Fruit fly (Drosophila melanogaster) whole organism, pupa: Measurements from ENCODE around the gene CG11322.

Experiments used
- CG10348 ChIP-seq: fragments of 200-800 bp; sonication (Bioruptor generic); IDR thresholded peaks from 2 replicates; pipeline ENCODE4 v1.3.6; 2022; ENCODE audit warnings: missing biosample characterization, missing genetic modification characterization
- CG12605 ChIP-seq: fragments of 200-800 bp; sonication (Bioruptor generic); IDR thresholded peaks from 2 replicates; pipeline ENCODE4 v1.3.6; 2022; ENCODE audit warnings: missing biosample characterization, missing genetic modification characterization
- CG13204 ChIP-seq: fragments of 200-800 bp; sonication (Bioruptor generic); optimal IDR thresholded peaks from 2 replicates; lab custom pipeline; 2018; ENCODE audit warnings: missing biosample characterization, mild to moderate bottlenecking, missing genetic modification characterization, moderate library complexity
- CG14655 ChIP-seq: fragments of 200-800 bp; sonication (Bioruptor generic); optimal IDR thresholded peaks from 3 replicates; lab custom pipeline; 2017; ENCODE audit warnings: mild to moderate bottlenecking, missing biosample characterization, missing genetic modification reagents, missing genetic modification characterization
- CG15710 ChIP-seq: fragments of 200-800 bp; sonication (Bioruptor generic); optimal IDR thresholded peaks from 2 replicates; lab custom pipeline; 2018; ENCODE audit warnings: missing biosample characterization, mild to moderate bottlenecking, missing genetic modification characterization, moderate library complexity
- CG17806 ChIP-seq: fragments of 200-800 bp; sonication (Bioruptor generic); optimal IDR thresholded peaks from 2 replicates; lab custom pipeline; 2018; ENCODE audit warnings: missing biosample characterization, mild to moderate bottlenecking, missing genetic modification characterization, moderate library complexity
- CG32121 ChIP-seq: fragments of 200-800 bp; sonication (Bioruptor generic); IDR thresholded peaks from 2 replicates; pipeline ENCODE4 v1.3.6; 2022; ENCODE audit warnings: missing biosample characterization, missing genetic modification characterization
- CG34367 ChIP-seq: fragments of 200-800 bp; sonication (Bioruptor generic); optimal IDR thresholded peaks from 2 replicates; lab custom pipeline; 2018; ENCODE audit warnings: missing biosample characterization, mild to moderate bottlenecking, missing genetic modification characterization
- CG4496 ChIP-seq: fragments of 200-800 bp; sonication (Bioruptor generic); IDR thresholded peaks from 3 replicates; pipeline ENCODE4 v1.3.6; 2022; ENCODE audit warnings: missing biosample characterization, missing genetic modification characterization
- CG8159 ChIP-seq: fragments of 200-800 bp; sonication (Bioruptor generic); optimal IDR thresholded peaks from 3 replicates; lab custom pipeline; 2018; ENCODE audit warnings: missing biosample characterization, mild to moderate bottlenecking, missing genetic modification characterization, moderate library complexity
- CG8301 ChIP-seq: fragments of 200-800 bp; sonication (Bioruptor generic); optimal IDR thresholded peaks from 2 replicates; lab custom pipeline; 2018; ENCODE audit warnings: missing biosample characterization, mild to moderate bottlenecking, missing genetic modification characterization
- CG9948 ChIP-seq: fragments of 200-800 bp; sonication (Bioruptor generic); optimal IDR thresholded peaks from 2 replicates; lab custom pipeline; 2018; ENCODE audit warnings: missing biosample characterization, mild to moderate bottlenecking, missing genetic modification characterization, moderate library complexity
- D1 ChIP-seq: fragments of 200-800 bp; sonication (Bioruptor generic); optimal IDR thresholded peaks from 2 replicates; lab custom pipeline; 2018; ENCODE audit warnings: missing biosample characterization, mild to moderate bottlenecking, missing genetic modification characterization, moderate library complexity
- EcR ChIP-seq: fragments of 200-800 bp; sonication (Bioruptor generic); optimal IDR thresholded peaks from 3 replicates; lab custom pipeline; 2019; ENCODE audit warnings: missing biosample characterization, missing genetic modification characterization, mild to moderate bottlenecking, moderate library complexity, missing genetic modification reagents
- Ets98B ChIP-seq: fragments of 200-800 bp; sonication (Bioruptor generic); IDR thresholded peaks from 2 replicates; pipeline ENCODE4 v1.3.6; 2022; ENCODE audit warnings: missing biosample characterization, missing genetic modification characterization
- Pif1A ChIP-seq: fragments of 200-800 bp; sonication (Bioruptor generic); optimal IDR thresholded peaks from 3 replicates; lab custom pipeline; 2016; ENCODE audit warnings: missing biosample characterization, missing genetic modification characterization
- Pif1B ChIP-seq: fragments of 200-800 bp; sonication (Bioruptor generic); optimal IDR thresholded peaks from 3 replicates; lab custom pipeline; 2016; ENCODE audit warnings: missing biosample characterization, missing genetic modification characterization
- Snoo ChIP-seq: fragments of 200-800 bp; sonication (Bioruptor generic); optimal IDR thresholded peaks from 3 replicates; lab custom pipeline; 2017; ENCODE audit warnings: missing biosample characterization, mild to moderate bottlenecking, missing genetic modification characterization, inconsistent platforms
- fd96Ca ChIP-seq: fragments of 200-800 bp; sonication (Bioruptor generic); IDR thresholded peaks from 3 replicates; pipeline ENCODE4 v1.3.6; 2022; ENCODE audit warnings: missing biosample characterization, missing genetic modification characterization
- gl ChIP-seq: fragments of 200-800 bp; sonication (Bioruptor generic); optimal IDR thresholded peaks from 2 replicates; lab custom pipeline; 2018; ENCODE audit warnings: missing biosample characterization, mild to moderate bottlenecking, missing genetic modification characterization
- rn ChIP-seq: fragments of 200-800 bp; sonication (Bioruptor generic); IDR thresholded peaks from 2 replicates; pipeline ENCODE4 v1.3.6; 2022; ENCODE audit warnings: missing biosample characterization, missing genetic modification characterization

Gene CG11322

dm6 chr2L:6794418-6794793 lies 35.0 kb upstream of the CG11322 start:
- TF ChIP-seq CG12605 (GFP tag; lab: Robert Waterston, UW) (no peak), CG17806 (tag; lab: Kevin White, UChicago) (no peak), CG14655 (no peak), CG9948 (tag; lab: Kevin White, UChicago) (no peak), CG8159 (tag; lab: Kevin White, UChicago) (no peak), Ets98B (GFP tag; lab: Robert Waterston, UW) (no peak)

dm6 chr2L:6793763-6794417 lies 34.5 kb upstream of the CG11322 start:
- TF ChIP-seq gl (tag; lab: Kevin White, UChicago) (no peak), CG32121 (GFP tag; lab: Robert Waterston, UW) (peak; percentile 44; the same call in 1 of the 2 replicates)

- TF ChIP-seq Ets98B (GFP tag; lab: Robert Waterston, UW) (peak; percentile 27; the same call in 1 of the 2 replicates), EcR (GFP tag; lab: Kevin White, UChicago) (peak; percentile 13), CG13204 (no peak), CG34367 (tag; lab: Kevin White, UChicago) (no peak)
Measured at dm6 chr2L:6791845-6792443, 32.5 kb upstream of the CG11322 start.

- TF ChIP-seq EcR (GFP tag; lab: Kevin White, UChicago) (peak; percentile 14), CG15710 (tag; lab: Kevin White, UChicago) (no peak), gl (tag; lab: Kevin White, UChicago) (peak; percentile 23)
Measured at dm6 chr2L:6789358-6789757, 29.9 kb upstream of the CG11322 start.

dm6 chr2L:6787973-6788368 lies 28.5 kb upstream of the CG11322 start:
- no peak; the same call in 1 of the 2 replicates for TF ChIP-seq CG12605 (GFP tag; lab: Robert Waterston, UW)
- peak; percentile 7 for TF ChIP-seq Pif1B (GFP tag; lab: Kevin White, UChicago)
- peak; percentile 5; the same call in 1 of the 2 replicates for TF ChIP-seq Ets98B (GFP tag; lab: Robert Waterston, UW)
- no peak for TF ChIP-seq gl (tag; lab: Kevin White, UChicago)
- peak; percentile 65 for TF ChIP-seq CG8159 (tag; lab: Kevin White, UChicago)
- TF ChIP-seq CG9948 (tag; lab: Kevin White, UChicago), result peak; percentile 71
- TF ChIP-seq CG15710 (tag; lab: Kevin White, UChicago), result peak; percentile 43
- TF ChIP-seq Pif1A, result peak; percentile 24
- peak; percentile 8 for TF ChIP-seq D1 (tag; lab: Kevin White, UChicago)
- peak; percentile 65; the same call in 1 of the 3 replicates for TF ChIP-seq CG4496 (GFP tag; lab: Robert Waterston, UW)
- no peak for TF ChIP-seq CG32121 (GFP tag; lab: Robert Waterston, UW)
- TF ChIP-seq CG17806 (tag; lab: Kevin White, UChicago), result peak; percentile 68
- peak; percentile 75 for TF ChIP-seq CG14655
- no peak for TF ChIP-seq Snoo (tag; lab: Kevin White, UChicago)
- peak; percentile 36 for TF ChIP-seq CG34367 (tag; lab: Kevin White, UChicago)
- TF ChIP-seq CG10348, result no peak
- no peak for TF ChIP-seq EcR (GFP tag; lab: Kevin White, UChicago)
- peak; percentile 60; the same call in 2 of the 3 replicates for TF ChIP-seq fd96Ca (GFP tag; lab: Robert Waterston, UW)
- peak; percentile 83 for TF ChIP-seq CG8301 (tag; lab: Kevin White, UChicago)
- no peak for TF ChIP-seq CG13204
- TF ChIP-seq rn (GFP tag; lab: Robert Waterston, UW), result no peak

- peak; percentile 97 for TF ChIP-seq CG8301 (tag; lab: Kevin White, UChicago)
- peak; percentile 80 for TF ChIP-seq CG13204
- peak; percentile 93 for TF ChIP-seq CG9948 (tag; lab: Kevin White, UChicago)
- peak; percentile 97 for TF ChIP-seq CG14655
- TF ChIP-seq CG15710 (tag; lab: Kevin White, UChicago), result peak; percentile 94
- peak; percentile 89 for TF ChIP-seq CG32121 (GFP tag; lab: Robert Waterston, UW)
- TF ChIP-seq CG8159 (tag; lab: Kevin White, UChicago), result peak; percentile 95
- TF ChIP-seq CG34367 (tag; lab: Kevin White, UChicago), result peak; percentile 85
- peak; percentile 96 for TF ChIP-seq Ets98B (GFP tag; lab: Robert Waterston, UW)
- peak; percentile 80 for TF ChIP-seq CG10348
- TF ChIP-seq Pif1A, result peak; percentile 93
- peak; percentile 94 for TF ChIP-seq fd96Ca (GFP tag; lab: Robert Waterston, UW)
- TF ChIP-seq CG12605 (GFP tag; lab: Robert Waterston, UW), result peak; percentile 46; the same call in 1 of the 2 replicates
- TF ChIP-seq Pif1B (GFP tag; lab: Kevin White, UChicago), result peak; percentile 86
- peak; percentile 90 for TF ChIP-seq Snoo (tag; lab: Kevin White, UChicago)
- TF ChIP-seq rn (GFP tag; lab: Robert Waterston, UW), result peak; percentile 78
- TF ChIP-seq CG17806 (tag; lab: Kevin White, UChicago), result peak; percentile 83
- TF ChIP-seq D1 (tag; lab: Kevin White, UChicago), result peak; percentile 91
- TF ChIP-seq EcR (GFP tag; lab: Kevin White, UChicago), result peak; percentile 90
- peak; percentile 52 for TF ChIP-seq gl (tag; lab: Kevin White, UChicago)
- TF ChIP-seq CG4496 (GFP tag; lab: Robert Waterston, UW), result peak; percentile 94
Measured at dm6 chr2L:6787029-6787972, 27.9 kb upstream of the CG11322 start.
